Worm (Caenorhabditis elegans) whole organism, midembryonic: Measurements from ENCODE around the gene cls-2.
A peak's percentile ranks its signal among the peaks of the same experiment; 100 is the strongest.

Source experiments
- T22C8.4 ChIP-seq: fragments of 200-800 bp; sonication (Bioruptor generic); IDR thresholded peaks from 2 replicates; pipeline ENCODE4 v1.3.6; 2022; ENCODE audit warnings: missing genetic modification characterization, missing compliant biosample characterization
- cog-1 ChIP-seq: sonication (generic microtip); optimal IDR thresholded peaks from 2 replicates; lab custom pipeline; 2016; ENCODE audit warnings: missing genetic modification characterization, missing compliant biosample characterization
- flt-1 ChIP-seq: fragments of 200-800 bp; sonication (Bioruptor generic); IDR thresholded peaks from 2 replicates; pipeline ENCODE4 v1.3.6; 2022; ENCODE audit warnings: missing genetic modification characterization, missing compliant biosample characterization
- klf-2 ChIP-seq: fragments of 200-800 bp; sonication (Bioruptor generic); conservative IDR thresholded peaks from 2 replicates; pipeline ENCODE4 v1.3.6; 2022; ENCODE audit warnings: missing genetic modification reagents, missing genetic modification characterization, missing compliant biosample characterization
- med-1 ChIP-seq: sonication (generic microtip); optimal IDR thresholded peaks from 2 replicates; lab custom pipeline; 2017; ENCODE audit warnings: missing genetic modification characterization, mild to moderate bottlenecking, missing compliant biosample characterization, antibody characterized with exemption, missing genetic modification reagents; ENCODE audit not compliant: insufficient read depth
- ref-1 ChIP-seq: fragments of 200-800 bp; sonication (Bioruptor generic); conservative IDR thresholded peaks from 2 replicates; pipeline ENCODE4 v1.3.6; 2022; ENCODE audit warnings: missing genetic modification reagents, missing genetic modification characterization, missing compliant biosample characterization
- tab-1 ChIP-seq: fragments of 200-800 bp; sonication (Bioruptor generic); IDR thresholded peaks from 2 replicates; pipeline ENCODE4 v1.3.6; 2022; ENCODE audit warnings: missing genetic modification characterization, missing compliant biosample characterization
- ztf-23 ChIP-seq: fragments of 200-800 bp; sonication (Bioruptor generic); IDR thresholded peaks from 2 replicates; pipeline ENCODE4 v1.3.6; 2022; ENCODE audit warnings: missing genetic modification reagents, missing genetic modification characterization, missing compliant biosample characterization
- ztf-29 ChIP-seq: fragments of 200-800 bp; sonication (Bioruptor generic); IDR thresholded peaks from 2 replicates; pipeline ENCODE4 v1.3.6; 2022; ENCODE audit warnings: missing genetic modification reagents, missing genetic modification characterization, missing compliant biosample characterization

The cls-2 gene

DNA sequence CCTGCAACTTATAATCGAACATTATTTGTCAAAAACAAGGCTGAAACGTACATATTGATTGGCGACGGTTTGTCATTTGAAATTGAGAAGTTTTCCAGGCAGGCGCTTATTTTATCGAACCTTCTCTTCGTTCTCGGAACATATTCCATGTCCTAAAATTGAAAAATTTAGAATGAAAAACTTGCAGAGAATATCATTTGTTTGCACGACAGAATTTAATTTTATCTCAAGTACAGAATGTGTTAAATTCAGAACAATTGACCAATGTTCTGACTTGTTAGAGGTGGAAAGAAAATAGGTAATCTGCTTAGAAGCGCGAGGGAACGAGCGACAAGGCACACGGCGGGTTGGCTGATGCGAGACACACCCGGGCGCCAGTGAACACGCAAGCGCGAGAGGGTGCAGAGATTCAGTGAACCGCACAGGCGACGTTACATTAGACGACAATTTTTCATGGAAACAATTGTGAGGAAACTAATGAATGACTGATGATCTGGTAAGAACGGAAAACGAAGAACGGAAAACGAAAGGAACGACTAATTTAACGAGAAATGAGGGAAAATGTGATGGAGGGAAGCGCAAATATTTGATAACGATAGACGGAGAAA lies 2.4 kb upstream of the cls-2 start:
- TF ChIP-seq klf-2 (GFP tag; lab: Robert Waterston, UW) (peak; percentile 38; the same call in 1 of the 2 replicates), ref-1 (no peak), ztf-29 (GFP tag; lab: Robert Waterston, UW) (0 out of 2 replicates have a peak, but pooled peaks have one; percentile 18), cog-1 (no peak), ztf-23 (GFP tag; lab: Robert Waterston, UW) (no peak), flt-1 (GFP tag; lab: Robert Waterston, UW) (no peak; the same call in 1 of the 2 replicates), med-1 (GFP tag; lab: Kevin White, UChicago) (no peak), T22C8.4 (GFP tag; lab: Robert Waterston, UW) (no peak), tab-1 (GFP tag; lab: Robert Waterston, UW) (no peak)

DNA sequence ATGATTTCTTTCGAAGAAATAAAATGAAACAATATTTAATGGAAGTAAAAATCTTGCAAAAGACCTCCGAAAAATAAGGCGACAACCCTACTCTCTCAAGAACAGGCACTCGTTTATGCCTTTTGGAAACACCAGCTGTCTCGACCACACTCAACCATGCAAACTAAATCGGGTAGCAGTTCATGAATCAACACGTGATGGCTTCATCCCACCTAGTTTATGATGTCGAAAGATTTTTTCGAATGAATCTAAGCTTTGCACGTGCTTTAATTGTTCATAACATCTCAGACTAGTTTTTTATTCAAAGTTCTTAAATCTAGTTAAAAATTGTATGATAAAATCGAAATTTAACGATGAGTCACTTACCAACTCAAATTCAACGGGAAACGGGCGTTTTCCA lies 1.6 kb upstream of the cls-2 start:
- TF ChIP-seq med-1 (GFP tag; lab: Kevin White, UChicago) = no peak
- TF ChIP-seq klf-2 (GFP tag; lab: Robert Waterston, UW) = no peak
- no peak for TF ChIP-seq tab-1 (GFP tag; lab: Robert Waterston, UW)
- TF ChIP-seq ztf-29 (GFP tag; lab: Robert Waterston, UW) = no peak
- no peak for TF ChIP-seq ref-1
- TF ChIP-seq cog-1 = no peak
- TF ChIP-seq flt-1 (GFP tag; lab: Robert Waterston, UW) = no peak
- TF ChIP-seq ztf-23 (GFP tag; lab: Robert Waterston, UW) = no peak
- no peak for TF ChIP-seq T22C8.4 (GFP tag; lab: Robert Waterston, UW)

DNA sequence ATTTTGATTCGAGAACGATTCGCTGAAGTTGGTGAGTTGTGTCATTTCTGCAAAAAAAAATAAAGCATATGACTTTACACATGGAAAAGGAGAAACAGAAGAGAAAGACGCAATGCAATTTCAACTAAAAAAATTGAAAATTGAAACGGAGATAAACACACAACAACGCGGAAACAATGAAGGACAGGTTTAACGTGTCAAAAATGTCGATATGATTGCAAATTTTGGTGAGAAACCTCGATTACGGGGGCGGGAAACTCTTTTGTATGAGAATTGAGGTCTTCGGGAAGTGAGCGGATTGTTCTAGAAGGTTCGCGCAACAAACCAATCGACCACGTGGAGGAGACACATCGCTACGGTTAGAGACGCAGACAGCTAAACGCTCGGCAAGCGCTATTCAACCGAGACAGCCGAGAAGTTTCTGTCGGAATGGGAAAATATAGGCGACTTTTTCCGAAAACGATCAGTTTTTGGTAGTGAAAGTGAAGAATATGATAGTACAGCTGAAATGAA lies 1.1 kb upstream of the cls-2 start, which contains the start of gene R107.5:
R107.5 (minus strand) TSS at position 51 of the 513 bp plus-strand sequence.
- TF ChIP-seq cog-1 = no peak
- TF ChIP-seq T22C8.4 (GFP tag; lab: Robert Waterston, UW) = peak; percentile 52; the same call in 1 of the 2 replicates
- TF ChIP-seq tab-1 (GFP tag; lab: Robert Waterston, UW) = no peak
- no peak for TF ChIP-seq med-1 (GFP tag; lab: Kevin White, UChicago)
- TF ChIP-seq ztf-23 (GFP tag; lab: Robert Waterston, UW) = peak; percentile 81
- no peak for TF ChIP-seq ref-1
- TF ChIP-seq klf-2 (GFP tag; lab: Robert Waterston, UW) = no peak
- TF ChIP-seq flt-1 (GFP tag; lab: Robert Waterston, UW) = peak; percentile 78
- no peak for TF ChIP-seq ztf-29 (GFP tag; lab: Robert Waterston, UW)

DNA sequence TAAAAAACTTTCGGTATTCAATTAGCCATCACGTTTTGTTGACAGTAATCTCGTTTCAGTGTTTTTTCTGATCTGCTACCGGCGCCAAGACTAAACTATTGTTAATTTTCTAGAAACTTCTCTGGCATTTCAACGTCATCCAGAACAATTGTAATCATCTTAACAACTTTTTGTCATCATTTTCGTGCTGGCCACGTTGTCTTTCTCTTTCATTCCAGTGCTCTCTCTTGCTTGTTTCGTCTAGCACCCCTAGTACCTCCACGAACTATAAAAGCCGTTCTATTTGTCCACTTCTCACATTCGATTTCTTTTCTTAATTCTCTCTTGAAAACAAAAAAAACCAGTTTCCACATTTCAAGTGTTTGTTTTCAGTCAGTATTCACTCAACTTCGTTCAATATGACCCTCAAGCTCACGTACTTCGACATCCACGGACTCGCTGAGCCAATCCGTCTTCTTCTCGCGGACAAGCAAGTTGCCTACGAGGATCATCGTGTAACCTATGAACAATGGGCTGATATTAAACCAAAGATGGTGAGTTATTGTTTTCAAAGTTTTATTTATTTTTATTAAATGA lies 4.2 kb downstream of the cls-2 start, which contains the start of gene gst-1:
gst-1 (plus strand) TSS at position 373 of the 576 bp plus-strand sequence.
- TF ChIP-seq klf-2 (GFP tag; lab: Robert Waterston, UW) = no peak
- no peak for TF ChIP-seq flt-1 (GFP tag; lab: Robert Waterston, UW)
- TF ChIP-seq med-1 (GFP tag; lab: Kevin White, UChicago) = no peak
- no peak for TF ChIP-seq cog-1
- no peak for TF ChIP-seq T22C8.4 (GFP tag; lab: Robert Waterston, UW)
- no peak for TF ChIP-seq ztf-29 (GFP tag; lab: Robert Waterston, UW)
- TF ChIP-seq ztf-23 (GFP tag; lab: Robert Waterston, UW) = no peak
- TF ChIP-seq ref-1 = no peak
- TF ChIP-seq tab-1 (GFP tag; lab: Robert Waterston, UW) = no peak

DNA sequence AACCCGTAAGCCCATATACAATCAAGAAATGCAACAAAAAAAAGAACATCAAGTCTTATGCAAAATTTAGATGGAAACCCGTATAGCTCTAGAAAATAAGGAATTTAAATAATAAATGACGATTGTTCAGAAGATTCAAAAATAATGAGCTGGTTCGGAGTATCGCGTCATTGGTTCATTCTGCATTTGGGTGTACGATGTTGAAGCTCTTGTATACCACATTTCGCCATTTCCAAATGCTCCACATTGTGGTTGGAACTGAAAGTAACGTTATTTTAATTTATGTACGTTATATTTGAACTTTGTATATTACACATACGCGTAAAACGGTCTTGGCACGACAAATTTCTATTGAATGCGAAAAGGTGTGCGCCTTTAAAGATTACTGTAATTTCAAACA lies 5.4 kb downstream of the cls-2 start:
- no peak for TF ChIP-seq med-1 (GFP tag; lab: Kevin White, UChicago)
- no peak for TF ChIP-seq ztf-29 (GFP tag; lab: Robert Waterston, UW)
- no peak for TF ChIP-seq tab-1 (GFP tag; lab: Robert Waterston, UW)
- TF ChIP-seq ref-1 = no peak
- no peak for TF ChIP-seq T22C8.4 (GFP tag; lab: Robert Waterston, UW)
- TF ChIP-seq ztf-23 (GFP tag; lab: Robert Waterston, UW) = no peak
- TF ChIP-seq flt-1 (GFP tag; lab: Robert Waterston, UW) = no peak
- no peak for TF ChIP-seq klf-2 (GFP tag; lab: Robert Waterston, UW)
- TF ChIP-seq cog-1 = no peak

DNA sequence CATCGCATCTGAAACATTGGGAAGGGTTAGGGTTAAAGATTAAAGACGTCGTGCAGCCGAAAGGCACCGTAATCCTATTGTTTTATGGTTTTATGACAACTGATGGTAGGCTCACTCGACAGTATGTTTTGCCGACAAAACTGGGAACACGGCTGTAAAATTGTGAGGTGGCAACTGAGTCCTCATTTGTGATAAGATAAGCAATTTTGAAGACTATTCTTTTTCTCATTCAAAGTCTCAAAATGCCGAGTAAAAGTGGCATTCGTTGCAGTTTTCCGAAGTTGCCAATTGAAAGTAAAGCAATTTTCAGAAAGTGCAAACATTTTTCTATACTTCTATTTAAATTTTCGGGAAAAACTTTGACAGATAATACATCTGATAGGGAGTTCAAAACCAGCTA lies 14.9 kb downstream of the cls-2 start:
- no peak for TF ChIP-seq ref-1
- TF ChIP-seq ztf-29 (GFP tag; lab: Robert Waterston, UW) = no peak
- no peak for TF ChIP-seq T22C8.4 (GFP tag; lab: Robert Waterston, UW)
- TF ChIP-seq cog-1 = no peak
- no peak for TF ChIP-seq ztf-23 (GFP tag; lab: Robert Waterston, UW)
- TF ChIP-seq med-1 (GFP tag; lab: Kevin White, UChicago) = no peak
- TF ChIP-seq flt-1 (GFP tag; lab: Robert Waterston, UW) = no peak
- TF ChIP-seq tab-1 (GFP tag; lab: Robert Waterston, UW) = no peak
- TF ChIP-seq klf-2 (GFP tag; lab: Robert Waterston, UW) = no peak

DNA sequence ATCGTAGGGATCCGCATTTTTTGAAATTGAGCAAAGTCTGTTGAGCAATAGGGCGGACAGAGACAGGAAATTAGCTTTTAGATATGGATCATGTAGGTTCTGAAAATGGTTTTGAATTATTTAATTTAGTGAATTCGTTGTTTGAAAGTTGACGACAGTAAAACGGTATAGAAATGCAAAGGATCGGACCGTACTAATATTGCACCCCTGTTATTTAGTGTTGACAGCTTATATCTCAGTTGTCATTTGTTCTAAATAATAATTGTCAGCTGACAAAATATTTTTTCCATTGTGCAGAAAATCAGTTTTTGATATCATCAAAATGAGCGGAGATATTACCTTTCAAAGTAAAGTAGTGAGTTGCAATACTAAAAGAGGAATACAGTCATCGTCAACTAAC lies 16.5 kb downstream of the cls-2 start, which contains the start of gene lin-12:
lin-12 (minus strand) TSS at position 101 of the 400 bp plus-strand sequence.
- TF ChIP-seq ztf-23 (GFP tag; lab: Robert Waterston, UW) (no peak), ref-1 (no peak), flt-1 (GFP tag; lab: Robert Waterston, UW) (no peak), med-1 (GFP tag; lab: Kevin White, UChicago) (no peak), T22C8.4 (GFP tag; lab: Robert Waterston, UW) (no peak), cog-1 (no peak), klf-2 (GFP tag; lab: Robert Waterston, UW) (no peak), ztf-29 (GFP tag; lab: Robert Waterston, UW) (no peak), tab-1 (GFP tag; lab: Robert Waterston, UW) (no peak)

DNA sequence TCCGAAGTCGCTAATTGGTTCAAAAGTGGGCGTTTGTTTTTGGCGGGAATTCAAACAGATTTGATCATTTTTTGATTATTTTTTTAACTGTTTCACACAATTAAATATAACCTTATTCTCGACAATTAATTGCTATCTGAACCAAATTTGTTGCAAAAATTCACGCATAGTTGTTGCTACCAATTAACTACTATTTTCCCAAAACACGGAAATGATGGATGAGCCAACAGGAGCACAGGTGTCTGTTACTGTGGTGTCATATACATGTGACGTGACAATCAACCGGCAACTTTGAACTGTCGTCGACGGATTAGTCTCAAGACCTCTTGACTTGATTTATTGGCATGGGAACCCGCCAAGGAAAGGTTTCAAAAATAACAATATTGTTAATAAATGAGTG lies 17.9 kb downstream of the cls-2 start:
- TF ChIP-seq ref-1 = no peak
- no peak for TF ChIP-seq klf-2 (GFP tag; lab: Robert Waterston, UW)

DNA sequence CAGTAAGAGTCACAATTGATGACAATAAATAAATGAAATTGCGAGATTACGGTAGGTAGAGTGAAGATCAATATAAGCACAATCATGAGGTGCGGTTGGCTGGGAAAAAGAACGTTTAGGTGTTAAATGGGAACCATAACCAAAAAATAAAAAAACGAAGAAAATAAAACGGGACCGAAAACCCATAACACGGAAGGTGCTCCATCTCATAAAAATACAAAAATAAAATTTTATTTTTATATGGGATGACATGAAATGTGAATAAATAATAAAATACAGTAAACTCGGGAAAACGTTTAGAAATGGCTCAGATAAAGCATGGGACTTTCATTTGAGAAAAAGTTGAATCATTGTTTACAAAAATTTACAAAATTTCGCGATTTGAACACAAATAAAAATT lies 20.7 kb downstream of the cls-2 start, which contains the start of gene F02A9.7:
F02A9.7 (minus strand) TSS at position 101 of the 400 bp plus-strand sequence.
- no peak for TF ChIP-seq klf-2 (GFP tag; lab: Robert Waterston, UW)
- TF ChIP-seq ztf-23 (GFP tag; lab: Robert Waterston, UW) = no peak
- TF ChIP-seq ztf-29 (GFP tag; lab: Robert Waterston, UW) = no peak
- TF ChIP-seq ref-1 = no peak
- TF ChIP-seq med-1 (GFP tag; lab: Kevin White, UChicago) = no peak
- no peak for TF ChIP-seq tab-1 (GFP tag; lab: Robert Waterston, UW)
- TF ChIP-seq T22C8.4 (GFP tag; lab: Robert Waterston, UW) = no peak
- no peak for TF ChIP-seq flt-1 (GFP tag; lab: Robert Waterston, UW)
